Worm (Caenorhabditis elegans) whole organism, young adult: ENCODE measurements around the gene Y37E11AL.3.

ENCODE experiments used
- Y56A3A.18 ChIP-seq: fragments of 200-800 bp; sonication (Bioruptor generic); IDR thresholded peaks from 2 replicates; pipeline ENCODE4 v1.3.6; 2022; ENCODE audit warnings: missing genetic modification reagents, missing genetic modification characterization, missing compliant biosample characterization
- aptf-2 ChIP-seq: fragments of 200-800 bp; sonication (Bioruptor generic); conservative IDR thresholded peaks from 2 replicates; pipeline ENCODE4 v1.3.6; 2022; ENCODE audit warnings: missing genetic modification reagents, missing genetic modification characterization, missing compliant biosample characterization
- cebp-1 ChIP-seq, 2 experiments: fragments of 200-800 bp in 1 of 2; sonication (Bioruptor generic) in 1 of 2; sonication (generic microtip) in 1 of 2; IDR thresholded peaks in 1 of 2; optimal IDR thresholded peaks in 1 of 2; 2 replicates each; pipeline versions ENCODE4 v1.3.6 to Lab custom; 2017 to 2022; ENCODE audit warnings: missing compliant biosample characterization in 2 of 2, missing genetic modification characterization in 2 of 2, mild to moderate bottlenecking in 1 of 2, missing genetic modification reagents in 1 of 2, moderate library complexity in 1 of 2
- egrh-3 ChIP-seq: fragments of 200-800 bp; sonication (Bioruptor generic); IDR thresholded peaks from 2 replicates; pipeline ENCODE4 v1.3.6; 2022; ENCODE audit warnings: missing genetic modification reagents, missing genetic modification characterization, missing compliant biosample characterization
- ets-4 ChIP-seq: fragments of 200-800 bp; sonication (Bioruptor generic); optimal IDR thresholded peaks from 2 replicates; lab custom pipeline; 2018; ENCODE audit warnings: mild to moderate bottlenecking, missing genetic modification characterization, missing compliant biosample characterization
- lin-26 ChIP-seq: fragments of 200-800 bp; sonication (Bioruptor generic); IDR thresholded peaks from 2 replicates; pipeline ENCODE4 v1.3.6; 2022; ENCODE audit warnings: missing genetic modification reagents, missing genetic modification characterization, missing compliant biosample characterization
- nfyb-1 ChIP-seq: fragments of 200-800 bp; sonication (Bioruptor generic); IDR thresholded peaks from 2 replicates; pipeline ENCODE4 v1.3.6; 2022; ENCODE audit warnings: missing genetic modification reagents, missing genetic modification characterization, missing compliant biosample characterization
- repo-1 ChIP-seq: sonication (generic microtip); optimal IDR thresholded peaks from 2 replicates; lab custom pipeline; 2017; ENCODE audit warnings: mild to moderate bottlenecking, missing genetic modification characterization, missing compliant biosample characterization
- zfh-2 ChIP-seq: fragments of 200-800 bp; sonication (Bioruptor generic); conservative IDR thresholded peaks from 2 replicates; pipeline ENCODE4 v1.3.6; 2022; ENCODE audit warnings: missing genetic modification reagents, missing genetic modification characterization, missing compliant biosample characterization

Y37E11AL.3 gene

DNA sequence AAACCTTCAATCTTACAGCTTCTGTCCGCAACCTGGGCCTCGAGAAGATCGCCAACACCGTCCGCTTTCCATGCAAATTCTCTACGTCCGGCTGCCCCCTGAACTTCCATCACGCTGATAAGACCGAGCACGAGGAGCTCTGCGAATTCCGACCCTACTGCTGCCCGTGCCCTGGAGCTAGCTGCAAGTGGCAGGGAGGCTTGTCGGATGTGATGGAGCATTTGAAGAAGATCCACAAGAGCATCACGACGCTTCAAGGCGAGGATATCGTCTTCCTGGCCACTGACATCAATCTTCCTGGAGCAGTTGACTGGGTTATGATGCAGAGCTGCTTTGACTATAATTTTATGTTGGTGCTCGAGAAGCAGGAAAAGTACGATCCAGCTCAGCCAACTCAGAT lies 51.1 kb downstream of the Y37E11AL.3 start:
- TF ChIP-seq cebp-1 (GFP tag; IDR thresholded peaks at IDR 0.05; lab: Robert Waterston, UW): no peak
- TF ChIP-seq cebp-1 (tag; optimal IDR thresholded peaks at IDR 0.05; lab: Kevin White, UChicago): peak; percentile 8
- 0 out of 2 replicates have a peak, but pooled peaks have one; percentile 44 for TF ChIP-seq lin-26 (GFP tag; lab: Robert Waterston, UW)
- 0 out of 2 replicates have a peak, but pooled peaks have one; percentile 36 for TF ChIP-seq nfyb-1 (GFP tag; lab: Robert Waterston, UW)
- TF ChIP-seq aptf-2: no peak
- peak; percentile 42 for TF ChIP-seq repo-1
- no peak for TF ChIP-seq Y56A3A.18
- TF ChIP-seq ets-4 (GFP tag; lab: Kevin White, UChicago): peak; percentile 15
- peak; percentile 56 for TF ChIP-seq zfh-2 (GFP tag; lab: Robert Waterston, UW)
- TF ChIP-seq egrh-3 (GFP tag; lab: Robert Waterston, UW): peak; percentile 53; the same call in 1 of the 2 replicates
